Fruit fly (Drosophila melanogaster) whole organism, embryonic: ENCODE data around the gene CG34008.

Experiments used
- CG1024 ChIP-seq: fragments of 200-800 bp; sonication (Bioruptor generic); IDR thresholded peaks from 2 replicates; pipeline ENCODE4 v1.3.6; 2022; ENCODE audit warnings: missing biosample characterization, missing genetic modification characterization
- CG10274 ChIP-seq: fragments of 200-800 bp; sonication (Bioruptor generic); optimal IDR thresholded peaks from 3 replicates; lab custom pipeline; 2017; ENCODE audit warnings: missing biosample characterization, mild to moderate bottlenecking, missing genetic modification characterization
- CG10462 ChIP-seq: fragments of 200-800 bp; sonication (Bioruptor generic); optimal IDR thresholded peaks from 2 replicates; lab custom pipeline; 2016; ENCODE audit warnings: missing biosample characterization, missing genetic modification characterization
- CG10979 ChIP-seq: fragments of 200-800 bp; sonication (Bioruptor generic); optimal IDR thresholded peaks from 2 replicates; lab custom pipeline; 2018; ENCODE audit warnings: missing biosample characterization, mild to moderate bottlenecking, missing genetic modification characterization, moderate library complexity
- CG12236 ChIP-seq: fragments of 200-800 bp; sonication (Bioruptor generic); optimal IDR thresholded peaks from 2 replicates; lab custom pipeline; 2016; ENCODE audit warnings: missing biosample characterization, missing genetic modification characterization
- CG13123 ChIP-seq: fragments of 200-800 bp; sonication (Bioruptor generic); optimal IDR thresholded peaks from 2 replicates; lab custom pipeline; 2016; ENCODE audit warnings: missing biosample characterization, missing genetic modification characterization
- CG15073 ChIP-seq: fragments of 200-800 bp; sonication (Bioruptor generic); optimal IDR thresholded peaks from 2 replicates; lab custom pipeline; 2016; ENCODE audit warnings: missing biosample characterization, missing genetic modification characterization
- CG17359 ChIP-seq: fragments of 200-800 bp; sonication (Bioruptor generic); optimal IDR thresholded peaks from 3 replicates; lab custom pipeline; 2018; ENCODE audit warnings: missing biosample characterization, mild to moderate bottlenecking, missing genetic modification characterization, moderate library complexity
- CG2116 ChIP-seq: fragments of 200-800 bp; sonication (Bioruptor generic); optimal IDR thresholded peaks from 3 replicates; lab custom pipeline; 2018; ENCODE audit warnings: missing biosample characterization, mild to moderate bottlenecking, missing genetic modification characterization
- CG31388 ChIP-seq: fragments of 200-800 bp; sonication (Bioruptor generic); optimal IDR thresholded peaks from 2 replicates; lab custom pipeline; 2016; ENCODE audit warnings: missing biosample characterization, missing genetic modification characterization
- CG32767 ChIP-seq: fragments of 200-800 bp; sonication (Bioruptor generic); IDR thresholded peaks from 2 replicates; pipeline ENCODE4 v1.3.6; 2022; ENCODE audit warnings: missing biosample characterization, missing genetic modification characterization
- CG33557 ChIP-seq: fragments of 200-800 bp; sonication (Bioruptor generic); optimal IDR thresholded peaks from 2 replicates; lab custom pipeline; 2019; ENCODE audit warnings: missing biosample characterization, mild to moderate bottlenecking, missing genetic modification characterization, moderate library complexity
- CG34224 ChIP-seq: fragments of 200-800 bp; sonication (Bioruptor generic); IDR thresholded peaks from 3 replicates; pipeline ENCODE4 v1.3.6; 2022; ENCODE audit warnings: missing biosample characterization, missing genetic modification characterization; ENCODE audit not compliant: partially characterized antibody
- CG34422 ChIP-seq: fragments of 200-800 bp; sonication (Bioruptor generic); IDR thresholded peaks from 3 replicates; pipeline ENCODE4 v1.3.6; 2022; ENCODE audit warnings: missing biosample characterization, missing genetic modification characterization
- CG4707 ChIP-seq: fragments of 200-800 bp; sonication (Bioruptor generic); optimal IDR thresholded peaks from 2 replicates; lab custom pipeline; 2018; ENCODE audit warnings: missing biosample characterization, mild to moderate bottlenecking, missing genetic modification characterization, moderate library complexity
- CG6272 ChIP-seq: fragments of 200-800 bp; sonication (Bioruptor generic); IDR thresholded peaks from 2 replicates; pipeline ENCODE4 v1.3.6; 2022; ENCODE audit warnings: missing biosample characterization, missing genetic modification characterization
- CG6791 ChIP-seq: fragments of 200-800 bp; sonication (Bioruptor generic); IDR thresholded peaks from 3 replicates; pipeline ENCODE4 v1.3.6; 2022; ENCODE audit warnings: missing biosample characterization, missing genetic modification characterization; ENCODE audit not compliant: partially characterized antibody
- CG7271 ChIP-seq: fragments of 200-800 bp; sonication (Bioruptor generic); optimal IDR thresholded peaks from 2 replicates; lab custom pipeline; 2018; ENCODE audit warnings: missing biosample characterization, mild to moderate bottlenecking, missing genetic modification characterization, moderate library complexity
- CG8388 ChIP-seq: fragments of 200-800 bp; sonication (Bioruptor generic); optimal IDR thresholded peaks from 2 replicates; lab custom pipeline; 2019; ENCODE audit warnings: missing biosample characterization, mild to moderate bottlenecking, missing genetic modification characterization, moderate library complexity
- CG8765 ChIP-seq: fragments of 200-800 bp; sonication (Bioruptor generic); IDR thresholded peaks from 2 replicates; pipeline ENCODE4 v1.3.6; 2022; ENCODE audit warnings: missing biosample characterization, missing genetic modification characterization
- Doc3 ChIP-seq: fragments of 200-800 bp; sonication (Bioruptor generic); IDR thresholded peaks from 3 replicates; pipeline ENCODE4 v1.3.6; 2022; ENCODE audit warnings: missing biosample characterization, missing genetic modification characterization; ENCODE audit not compliant: partially characterized antibody
- ERR ChIP-seq: fragments of 200-800 bp; sonication (Bioruptor generic); optimal IDR thresholded peaks from 2 replicates; lab custom pipeline; 2016; ENCODE audit warnings: missing biosample characterization, missing genetic modification characterization
- HLH3B ChIP-seq: fragments of 200-800 bp; sonication (Bioruptor generic); IDR thresholded peaks from 2 replicates; pipeline ENCODE4 v1.3.6; 2022; ENCODE audit warnings: missing biosample characterization, missing genetic modification characterization
- Lpt ChIP-seq: fragments of >200 bp; optimal IDR thresholded peaks from 2 replicates; lab custom pipeline; 2018; ENCODE audit warnings: missing biosample characterization, missing genetic modification characterization
- Max ChIP-seq: fragments of 200-800 bp; sonication (Bioruptor generic); optimal IDR thresholded peaks from 2 replicates; lab custom pipeline; 2016; ENCODE audit warnings: missing biosample characterization, mild to moderate bottlenecking, missing genetic modification characterization
- Optix ChIP-seq: fragments of 200-800 bp; sonication (Bioruptor generic); IDR thresholded peaks from 3 replicates; pipeline ENCODE4 v1.3.6; 2022; ENCODE audit warnings: missing biosample characterization, missing genetic modification characterization
- Rfx ChIP-seq: fragments of 200-800 bp; sonication (Bioruptor generic); IDR thresholded peaks from 2 replicates; pipeline ENCODE4 v1.3.6; 2022; ENCODE audit warnings: missing biosample characterization, missing genetic modification characterization
- Ssrp ChIP-seq: fragments of 200-800 bp; sonication (Bioruptor generic); optimal IDR thresholded peaks from 2 replicates; lab custom pipeline; 2018; ENCODE audit warnings: missing biosample characterization, mild to moderate bottlenecking, missing genetic modification characterization, moderate library complexity
- Vsx1 ChIP-seq: fragments of 200-800 bp; sonication (Bioruptor generic); optimal IDR thresholded peaks from 2 replicates; lab custom pipeline; 2017; ENCODE audit warnings: missing biosample characterization, mild to moderate bottlenecking, missing genetic modification characterization, missing genetic modification reagents
- YL-1 ChIP-seq: fragments of 200-800 bp; sonication (Bioruptor generic); optimal IDR thresholded peaks from 3 replicates; lab custom pipeline; 2017; ENCODE audit warnings: missing biosample characterization, mild to moderate bottlenecking, missing genetic modification characterization
- bbx ChIP-seq: fragments of 200-800 bp; sonication (Bioruptor generic); IDR thresholded peaks from 2 replicates; pipeline ENCODE4 v1.3.6; 2022; ENCODE audit warnings: missing biosample characterization, missing genetic modification characterization; ENCODE audit not compliant: partially characterized antibody
- chinmo ChIP-seq: fragments of 200-800 bp; sonication (Bioruptor generic); IDR thresholded peaks from 4 replicates; pipeline ENCODE4 v1.3.6; 2022; ENCODE audit warnings: missing biosample characterization, missing genetic modification characterization; ENCODE audit not compliant: partially characterized antibody
- ci ChIP-seq: fragments of 200-800 bp; sonication (Bioruptor generic); IDR thresholded peaks from 3 replicates; pipeline ENCODE4 v1.3.6; 2022; ENCODE audit warnings: missing biosample characterization, missing genetic modification characterization
- dmrt11E ChIP-seq: fragments of 200-800 bp; sonication (Bioruptor generic); optimal IDR thresholded peaks from 3 replicates; lab custom pipeline; 2018; ENCODE audit warnings: missing biosample characterization, mild to moderate bottlenecking, missing genetic modification characterization, moderate library complexity
- gro ChIP-seq: fragments of 200-800 bp; sonication (Bioruptor generic); optimal IDR thresholded peaks from 2 replicates; lab custom pipeline; 2016; ENCODE audit warnings: missing biosample characterization, missing genetic modification characterization
- hbn ChIP-seq: fragments of 200-800 bp; sonication (Bioruptor generic); IDR thresholded peaks from 2 replicates; pipeline ENCODE4 v1.3.6; 2022; ENCODE audit warnings: missing biosample characterization, missing genetic modification characterization; ENCODE audit not compliant: partially characterized antibody
- ind ChIP-seq: fragments of 200-800 bp; sonication (Bioruptor generic); optimal IDR thresholded peaks from 3 replicates; lab custom pipeline; 2016; ENCODE audit warnings: missing biosample characterization, missing genetic modification characterization
- inv ChIP-seq: fragments of 200-800 bp; sonication (Bioruptor generic); IDR thresholded peaks from 2 replicates; pipeline ENCODE4 v1.3.6; 2022; ENCODE audit warnings: missing biosample characterization, missing genetic modification characterization; ENCODE audit not compliant: partially characterized antibody
- luna ChIP-seq: fragments of 200-800 bp; sonication (Bioruptor generic); optimal IDR thresholded peaks from 2 replicates; lab custom pipeline; 2016; ENCODE audit warnings: missing biosample characterization, missing genetic modification characterization
- maf-S ChIP-seq: fragments of 200-800 bp; sonication (Bioruptor generic); optimal IDR thresholded peaks from 2 replicates; lab custom pipeline; 2016; ENCODE audit warnings: missing biosample characterization, missing genetic modification characterization
- nau ChIP-seq: fragments of 200-800 bp; sonication (Bioruptor generic); optimal IDR thresholded peaks from 3 replicates; lab custom pipeline; 2017; ENCODE audit warnings: missing biosample characterization, mild to moderate bottlenecking, missing genetic modification characterization, missing genetic modification reagents
- salm ChIP-seq: fragments of 200-800 bp; sonication (Bioruptor generic); optimal IDR thresholded peaks from 2 replicates; lab custom pipeline; 2018; ENCODE audit warnings: missing biosample characterization, mild to moderate bottlenecking, missing genetic modification characterization
- so ChIP-seq: fragments of 200-800 bp; sonication (Bioruptor generic); IDR thresholded peaks from 3 replicates; pipeline ENCODE4 v1.3.6; 2022; ENCODE audit warnings: missing biosample characterization, missing genetic modification characterization
- sr ChIP-seq: fragments of 200-800 bp; sonication (Bioruptor generic); IDR thresholded peaks from 3 replicates; pipeline ENCODE4 v1.3.6; 2022; ENCODE audit warnings: missing biosample characterization, missing genetic modification characterization
- tin ChIP-seq: fragments of 200-800 bp; sonication (Bioruptor generic); optimal IDR thresholded peaks from 3 replicates; lab custom pipeline; 2016; ENCODE audit warnings: missing biosample characterization, missing genetic modification characterization
- trem ChIP-seq: fragments of 200-800 bp; optimal IDR thresholded peaks from 3 replicates; lab custom pipeline; 2019; ENCODE audit warnings: missing biosample characterization, mild to moderate bottlenecking, missing genetic modification characterization, moderate library complexity
- twi ChIP-seq: fragments of 200-800 bp; optimal IDR thresholded peaks from 2 replicates; lab custom pipeline; 2019; ENCODE audit warnings: missing biosample characterization, mild to moderate bottlenecking, missing genetic modification characterization, moderate library complexity
- usp ChIP-seq: fragments of >200 bp; optimal IDR thresholded peaks from 2 replicates; lab custom pipeline; 2017; ENCODE audit warnings: missing biosample characterization, missing genetic modification characterization
- zen2 ChIP-seq: fragments of 200-800 bp; sonication (Bioruptor generic); IDR thresholded peaks from 3 replicates; pipeline ENCODE4 v1.3.6; 2022; ENCODE audit warnings: missing biosample characterization, missing genetic modification characterization; ENCODE audit not compliant: partially characterized antibody

CG34008 gene

DNA sequence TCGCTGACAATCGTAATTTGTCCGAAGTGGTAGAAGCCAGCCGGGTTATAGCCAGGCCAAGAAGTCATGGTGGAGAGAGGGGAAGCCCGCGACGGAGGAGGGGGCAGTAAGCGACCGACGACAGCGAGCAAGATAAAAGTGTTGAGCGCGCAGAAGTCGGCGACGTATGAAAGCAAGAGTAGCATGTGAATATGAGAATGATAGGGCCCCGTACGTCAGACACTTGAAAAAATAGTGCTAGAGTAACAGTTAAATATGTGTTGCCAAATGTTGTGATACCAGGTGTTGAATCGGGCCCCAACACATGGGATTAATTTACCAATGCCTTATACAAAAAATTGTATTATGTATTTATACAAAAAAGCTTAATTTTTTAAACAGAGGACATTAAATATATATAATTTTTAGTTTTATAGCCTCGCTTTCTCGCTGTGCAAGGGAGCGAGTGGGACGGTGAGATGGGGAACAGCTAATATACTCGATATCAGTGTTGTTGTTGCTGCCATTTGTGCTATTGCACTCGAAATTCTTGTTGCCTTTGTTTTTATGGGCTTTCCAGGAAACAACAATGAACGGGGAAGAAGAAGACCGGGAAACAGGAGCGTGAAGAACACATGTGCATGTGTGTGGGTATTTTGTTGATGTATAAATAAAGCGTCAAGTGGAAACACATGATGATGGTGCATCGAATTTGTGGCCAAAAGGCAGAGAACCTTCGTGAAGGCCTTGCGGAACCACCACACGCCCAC is 31.3 kb downstream of the CG34008 start (continued):
- TF ChIP-seq ci (GFP tag; lab: Robert Waterston, UW) (peak; percentile 81), sr (GFP tag; lab: Robert Waterston, UW) (0 out of 3 replicates have a peak, but pooled peaks have one; percentile 10), CG1024 (GFP tag; lab: Robert Waterston, UW) (0 out of 2 replicates have a peak, but pooled peaks have one; percentile 46), twi (peak; percentile 99), Ssrp (tag; lab: Kevin White, UChicago) (peak; percentile 89), hbn (GFP tag; lab: Robert Waterston, UW) (no peak), CG8388 (GFP tag; lab: Kevin White, UChicago) (peak; percentile 86), ERR (no peak), CG12236 (GFP tag; lab: Kevin White, UChicago) (no peak), YL-1 (GFP tag; lab: Kevin White, UChicago) (no peak), CG10979 (tag; lab: Kevin White, UChicago) (peak; percentile 92), CG13123 (peak; percentile 43), inv (no peak), CG10462 (peak; percentile 65), trem (tag; lab: Kevin White, UChicago) (peak; percentile 81), CG6791 (0 out of 3 replicates have a peak, but pooled peaks have one; percentile 5), luna (GFP tag; lab: Kevin White, UChicago) (no peak), dmrt11E (tag; lab: Kevin White, UChicago) (peak; percentile 85), Vsx1 (peak; percentile 94), gro (peak; percentile 24), CG7271 (tag; lab: Kevin White, UChicago) (no peak), Doc3 (GFP tag; lab: Robert Waterston, UW) (no peak), CG31388 (GFP tag; lab: Kevin White, UChicago) (peak; percentile 39), CG33557 (peak; percentile 76), nau (peak; percentile 62), CG6272 (GFP tag; lab: Robert Waterston, UW) (peak; percentile 73), CG10274 (GFP tag; lab: Kevin White, UChicago) (peak; percentile 76), Rfx (GFP tag; lab: Robert Waterston, UW) (peak; percentile 89), CG17359 (tag; lab: Kevin White, UChicago) (peak; percentile 88), HLH3B (GFP tag; lab: Robert Waterston, UW) (peak; percentile 86), tin (GFP tag; lab: Kevin White, UChicago) (peak; percentile 85), CG2116 (GFP tag; lab: Kevin White, UChicago) (peak; percentile 40), CG8765 (no peak; the same call in 1 of the 2 replicates), so (GFP tag; lab: Robert Waterston, UW) (peak; percentile 75), Optix (GFP tag; lab: Robert Waterston, UW) (peak; percentile 78), Max (GFP tag; lab: Kevin White, UChicago) (peak; percentile 68), CG32767 (GFP tag; lab: Robert Waterston, UW) (peak; percentile 58; the same call in 1 of the 2 replicates), bbx (GFP tag; lab: Robert Waterston, UW) (no peak), salm (tag; lab: Kevin White, UChicago) (peak; percentile 74), CG15073 (GFP tag; lab: Kevin White, UChicago) (no peak), zen2 (GFP tag; lab: Robert Waterston, UW) (no peak), CG34224 (GFP tag; lab: Robert Waterston, UW) (no peak), CG4707 (GFP tag; lab: Kevin White, UChicago) (peak; percentile 17), usp (GFP tag; lab: Kevin White, UChicago) (no peak), CG34422 (GFP tag; lab: Robert Waterston, UW) (peak; percentile 69), chinmo (GFP tag; lab: Robert Waterston, UW) (peak; percentile 59; the same call in 3 of the 4 replicates), maf-S (no peak), Lpt (GFP tag; lab: Kevin White, UChicago) (no peak), ind (GFP tag; lab: Kevin White, UChicago) (peak; percentile 86)
